Fruit fly (Drosophila melanogaster): ENCODE results near the gene CG32814.
A peak's percentile ranks its signal among the peaks of the same experiment; 100 is the strongest.

CG32814 gene

DNA sequence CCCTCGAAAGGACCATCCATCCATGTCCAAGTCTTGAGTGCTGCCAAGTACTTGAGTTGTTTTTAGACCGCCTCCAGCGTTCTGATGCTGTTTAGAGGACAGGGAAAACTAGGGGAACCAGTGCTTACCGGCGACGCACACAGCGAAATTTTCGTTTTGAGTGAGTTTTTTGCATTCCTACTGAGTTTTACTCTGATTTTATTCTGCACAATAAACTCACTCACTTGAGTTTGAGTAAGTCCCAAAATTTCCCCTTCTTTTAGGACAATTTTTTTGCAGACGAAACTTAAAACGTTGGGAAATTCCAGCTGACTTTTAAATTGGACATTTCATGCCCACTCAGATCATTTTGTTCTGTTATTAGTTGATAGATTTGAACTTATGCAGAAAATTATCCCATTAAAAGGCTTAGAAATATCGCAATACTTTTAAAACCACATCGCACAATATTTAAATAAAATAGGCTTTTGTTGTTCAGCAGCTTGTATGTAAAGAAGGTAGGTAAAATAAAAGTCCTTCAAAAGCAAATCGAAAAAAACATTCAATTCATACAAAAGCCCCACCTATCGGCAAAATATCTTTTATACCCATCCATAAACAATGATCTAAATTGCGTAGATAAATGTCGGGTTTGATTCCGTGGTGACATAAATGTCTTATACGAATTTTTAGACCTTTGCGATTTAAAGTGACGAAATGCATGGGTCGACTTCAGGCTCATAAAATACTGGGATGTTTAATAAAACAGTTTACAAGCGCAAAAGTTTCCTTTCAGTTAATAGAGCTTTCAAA is 16.8 kb downstream of the CG32814 start:
- no peak for TF ChIP-seq Rfx (GFP tag; IDR thresholded peaks at IDR 0.05)
- no peak for TF ChIP-seq Optix (GFP tag; IDR thresholded peaks at IDR 0.05)
- TF ChIP-seq CG30403 (GFP tag; optimal IDR thresholded peaks at IDR 0.05), result no peak
- TF ChIP-seq CG12104 (GFP tag; optimal IDR thresholded peaks at IDR 0.05), result no peak
- TF ChIP-seq fd3F (GFP tag; optimal IDR thresholded peaks at IDR 0.05), result no peak
- TF ChIP-seq CG12219 (GFP tag; optimal IDR thresholded peaks at IDR 0.05), result no peak
- TF ChIP-seq NfI (GFP tag; optimal IDR thresholded peaks at IDR 0.05), result peak; percentile 15
- no peak for TF ChIP-seq CG9797 (GFP tag; optimal IDR thresholded peaks at IDR 0.05)
- no peak for TF ChIP-seq sqz (GFP tag; optimal IDR thresholded peaks at IDR 0.05)
- no peak for TF ChIP-seq kay (GFP tag; optimal IDR thresholded peaks at IDR 0.05)
- no peak for TF ChIP-seq caup (GFP tag; optimal IDR thresholded peaks at IDR 0.05; ENCODE audit: severe bottlenecking)
- no peak for TF ChIP-seq CG13287 (GFP tag; IDR thresholded peaks at IDR 0.05; ENCODE audit: partially characterized antibody)
- no peak for TF ChIP-seq Neu2 (GFP tag; optimal IDR thresholded peaks at IDR 0.05; ENCODE audit: borderline replicate concordance)
- TF ChIP-seq CG12155 (GFP tag; optimal IDR thresholded peaks at IDR 0.05), result no peak
- TF ChIP-seq CG17912 (GFP tag; optimal IDR thresholded peaks at IDR 0.05), result no peak
- TF ChIP-seq CG1603 (tag; optimal IDR thresholded peaks at IDR 0.05), result peak; percentile 21
- TF ChIP-seq sr (GFP tag; IDR thresholded peaks at IDR 0.05), result no peak
- no peak for TF ChIP-seq CG9817 (tag; optimal IDR thresholded peaks at IDR 0.05)
- TF ChIP-seq pan (optimal IDR thresholded peaks at IDR 0.05), result no peak
- TF ChIP-seq pan (GFP tag; optimal IDR thresholded peaks at IDR 0.05 in 1 of 2, IDR thresholded peaks at IDR 0.05 in 1 of 2), result no peak
- TF ChIP-seq CG12299 (tag; optimal IDR thresholded peaks at IDR 0.05), result no peak
- no peak for TF ChIP-seq CG3838 (GFP tag; optimal IDR thresholded peaks at IDR 0.05)
- TF ChIP-seq vnd (GFP tag; IDR thresholded peaks at IDR 0.05; ENCODE audit: partially characterized antibody), result no peak
- TF ChIP-seq gce (GFP tag; IDR thresholded peaks at IDR 0.05), result peak; percentile 31; the same call in 1 of the 3 replicates
- no peak for TF ChIP-seq CG30431 (GFP tag; optimal IDR thresholded peaks at IDR 0.05)
- no peak for TF ChIP-seq oc (tag; optimal IDR thresholded peaks at IDR 0.05)
- no peak for TF ChIP-seq yki (optimal IDR thresholded peaks at IDR 0.05)
- TF ChIP-seq pita (GFP tag; optimal IDR thresholded peaks at IDR 0.05), result peak; percentile 49
- TF ChIP-seq CG15601 (tag; optimal IDR thresholded peaks at IDR 0.05), result no peak
- TF ChIP-seq CG6254 (GFP tag; optimal IDR thresholded peaks at IDR 0.05), result no peak
- TF ChIP-seq abd-A (tag; optimal IDR thresholded peaks at IDR 0.05), result no peak
- no peak for TF ChIP-seq wdn (GFP tag; IDR thresholded peaks at IDR 0.05)
- TF ChIP-seq stwl (tag; optimal IDR thresholded peaks at IDR 0.05), result peak; percentile 10
- TF ChIP-seq z (GFP tag; IDR thresholded peaks at IDR 0.05), result peak; percentile 95
- TF ChIP-seq insv (GFP tag; optimal IDR thresholded peaks at IDR 0.05), result peak in 1 of 2 experiments; percentile 22
- TF ChIP-seq twi (tag; optimal IDR thresholded peaks at IDR 0.05), result no peak
- no peak for TF ChIP-seq croc (GFP tag; conservative IDR thresholded peaks at IDR 0.05)
- TF ChIP-seq CG10979 (tag; optimal IDR thresholded peaks at IDR 0.05), result no peak
- no peak for TF ChIP-seq NC2α (GFP tag; optimal IDR thresholded peaks at IDR 0.05)
- no peak for TF ChIP-seq prd (optimal IDR thresholded peaks at IDR 0.05)
- TF ChIP-seq prd (GFP tag; IDR thresholded peaks at IDR 0.05), result no peak
- TF ChIP-seq Doc3 (GFP tag; IDR thresholded peaks at IDR 0.05; ENCODE audit: partially characterized antibody), result no peak
- no peak for TF ChIP-seq Sry-δ (GFP tag; optimal IDR thresholded peaks at IDR 0.05)
- no peak for TF ChIP-seq Atf3 (GFP tag; optimal IDR thresholded peaks at IDR 0.05)
- TF ChIP-seq nerfin-1 (tag; optimal IDR thresholded peaks at IDR 0.05), result no peak
- TF ChIP-seq CoRest (tag; optimal IDR thresholded peaks at IDR 0.05), result no peak
- no peak for TF ChIP-seq CG17361 (GFP tag; IDR thresholded peaks at IDR 0.05)
- TF ChIP-seq CG32772 (GFP tag; IDR thresholded peaks at IDR 0.05), result no peak
- no peak for TF ChIP-seq CG34422 (GFP tag; IDR thresholded peaks at IDR 0.05)
- TF ChIP-seq lab (GFP tag; optimal IDR thresholded peaks at IDR 0.05), result no peak

Measured in whole organism, embryonic.